Worm (Caenorhabditis elegans) whole organism, young adult: ENCODE data around the gene T27E4.7.
A peak's percentile ranks its signal among the peaks of the same experiment; 100 is the strongest.

Source experiments
- B0261.1 ChIP-seq: sonication (generic microtip); optimal IDR thresholded peaks from 2 replicates; lab custom pipeline; 2016; ENCODE audit warnings: mild to moderate bottlenecking, missing genetic modification characterization, moderate library complexity, missing compliant biosample characterization
- B0336.3 ChIP-seq: fragments of 200-800 bp; sonication (Bioruptor generic); IDR thresholded peaks from 2 replicates; pipeline ENCODE4 v1.3.6; 2022; ENCODE audit warnings: missing genetic modification characterization, missing compliant biosample characterization
- C17E4.6 ChIP-seq: fragments of 200-800 bp; sonication (Bioruptor generic); IDR thresholded peaks from 2 replicates; pipeline ENCODE4 v1.3.6; 2022; ENCODE audit warnings: missing genetic modification reagents, missing genetic modification characterization, missing compliant biosample characterization
- D2030.7 ChIP-seq: fragments of 200-800 bp; sonication (Bioruptor generic); IDR thresholded peaks from 2 replicates; pipeline ENCODE4 v1.3.6; 2022; ENCODE audit warnings: missing genetic modification reagents, missing genetic modification characterization, missing compliant biosample characterization
- F49E8.2 ChIP-seq: sonication (generic microtip); optimal IDR thresholded peaks from 3 replicates; lab custom pipeline; 2017; ENCODE audit warnings: missing genetic modification characterization, mild to moderate bottlenecking, missing compliant biosample characterization, antibody characterized with exemption, moderate library complexity; ENCODE audit not compliant: insufficient read depth
- F57C9.4 ChIP-seq: sonication (generic microtip); optimal IDR thresholded peaks from 2 replicates; lab custom pipeline; 2017; ENCODE audit warnings: mild to moderate bottlenecking, missing genetic modification characterization, missing compliant biosample characterization
- T07F8.4 ChIP-seq: sonication (generic microtip); optimal IDR thresholded peaks from 2 replicates; lab custom pipeline; 2016; ENCODE audit warnings: mild to moderate bottlenecking, missing genetic modification characterization, moderate library complexity, missing compliant biosample characterization
- Y53F4B.3 ChIP-seq: fragments of 200-800 bp; sonication (Bioruptor generic); IDR thresholded peaks from 2 replicates; pipeline ENCODE4 v1.3.6; 2022; ENCODE audit warnings: missing genetic modification reagents, missing genetic modification characterization, missing compliant biosample characterization
- akir-1 ChIP-seq: fragments of 200-800 bp; sonication (Bioruptor generic); optimal IDR thresholded peaks from 2 replicates; lab custom pipeline; 2018; ENCODE audit warnings: mild to moderate bottlenecking, missing genetic modification characterization, moderate library complexity, missing compliant biosample characterization
- athp-1 ChIP-seq: sonication (generic microtip); optimal IDR thresholded peaks from 2 replicates; lab custom pipeline; 2017; ENCODE audit warnings: mild to moderate bottlenecking, missing genetic modification characterization, missing compliant biosample characterization
- attf-5 ChIP-seq: fragments of 200-800 bp; sonication (Bioruptor generic); optimal IDR thresholded peaks from 2 replicates; lab custom pipeline; 2018; ENCODE audit warnings: mild to moderate bottlenecking, missing genetic modification characterization, missing compliant biosample characterization
- attf-6 ChIP-seq: fragments of 200-800 bp; sonication (Bioruptor generic); IDR thresholded peaks from 2 replicates; pipeline ENCODE4 v1.3.6; 2022; ENCODE audit warnings: missing genetic modification reagents, missing genetic modification characterization, missing compliant biosample characterization
- bed-1 ChIP-seq: fragments of 200-800 bp; sonication (Bioruptor generic); IDR thresholded peaks from 2 replicates; pipeline ENCODE4 v1.3.6; 2022; ENCODE audit warnings: missing genetic modification reagents, missing genetic modification characterization, missing compliant biosample characterization
- bed-2 ChIP-seq: fragments of 200-800 bp; sonication (Bioruptor generic); IDR thresholded peaks from 2 replicates; pipeline ENCODE4 v1.3.6; 2022; ENCODE audit warnings: missing genetic modification reagents, missing genetic modification characterization, missing compliant biosample characterization
- cebp-1 ChIP-seq, 2 experiments: fragments of 200-800 bp in 1 of 2; sonication (Bioruptor generic) in 1 of 2; sonication (generic microtip) in 1 of 2; IDR thresholded peaks in 1 of 2; optimal IDR thresholded peaks in 1 of 2; 2 replicates each; pipeline versions ENCODE4 v1.3.6 to Lab custom; 2017 to 2022; ENCODE audit warnings: missing compliant biosample characterization in 2 of 2, missing genetic modification characterization in 2 of 2, mild to moderate bottlenecking in 1 of 2, missing genetic modification reagents in 1 of 2, moderate library complexity in 1 of 2
- cebp-2 ChIP-seq: fragments of 200-800 bp; sonication (Bioruptor generic); IDR thresholded peaks from 2 replicates; pipeline ENCODE4 v1.3.6; 2022; ENCODE audit warnings: missing genetic modification characterization, missing compliant biosample characterization
- ceh-58 ChIP-seq: fragments of 200-800 bp; sonication (Bioruptor generic); IDR thresholded peaks from 2 replicates; pipeline ENCODE4 v1.3.6; 2022; ENCODE audit warnings: missing genetic modification characterization, missing compliant biosample characterization
- ceh-79 ChIP-seq: sonication (generic microtip); optimal IDR thresholded peaks from 2 replicates; lab custom pipeline; 2017; ENCODE audit warnings: mild to moderate bottlenecking, missing genetic modification characterization, missing compliant biosample characterization
- chd-7 ChIP-seq: sonication (generic microtip); optimal IDR thresholded peaks from 2 replicates; lab custom pipeline; 2016; ENCODE audit warnings: mild to moderate bottlenecking, missing genetic modification characterization, moderate library complexity, missing compliant biosample characterization
- die-1 ChIP-seq: sonication (generic microtip); optimal IDR thresholded peaks from 2 replicates; lab custom pipeline; 2016; ENCODE audit warnings: missing genotype, mild to moderate bottlenecking, missing genetic modification characterization, missing compliant biosample characterization
- dox-1 ChIP-seq: fragments of 200-800 bp; sonication (Bioruptor generic); IDR thresholded peaks from 2 replicates; pipeline ENCODE4 v1.3.6; 2022; ENCODE audit warnings: missing genetic modification reagents, missing genetic modification characterization, missing compliant biosample characterization
- egl-18 ChIP-seq: fragments of 200-800 bp; sonication (Bioruptor generic); IDR thresholded peaks from 2 replicates; pipeline ENCODE4 v1.3.6; 2022; ENCODE audit warnings: missing genetic modification reagents, missing genetic modification characterization, missing compliant biosample characterization
- ekl-4 ChIP-seq: fragments of 200-800 bp; sonication (Bioruptor generic); IDR thresholded peaks from 2 replicates; pipeline ENCODE4 v1.3.6; 2022; ENCODE audit warnings: missing genetic modification reagents, missing genetic modification characterization, missing compliant biosample characterization
- ets-4 ChIP-seq: fragments of 200-800 bp; sonication (Bioruptor generic); optimal IDR thresholded peaks from 2 replicates; lab custom pipeline; 2018; ENCODE audit warnings: mild to moderate bottlenecking, missing genetic modification characterization, missing compliant biosample characterization
- gei-17 ChIP-seq: fragments of 200-800 bp; sonication (Bioruptor generic); optimal IDR thresholded peaks from 2 replicates; lab custom pipeline; 2018; ENCODE audit warnings: mild to moderate bottlenecking, missing genetic modification characterization, missing compliant biosample characterization
- him-1 ChIP-seq: sonication (generic microtip); optimal IDR thresholded peaks from 2 replicates; lab custom pipeline; 2016; ENCODE audit warnings: missing genotype, missing genetic modification reagents, missing genetic modification characterization, missing compliant biosample characterization
- hmg-1.2 ChIP-seq: fragments of 200-800 bp; sonication (Bioruptor generic); IDR thresholded peaks from 2 replicates; pipeline ENCODE4 v1.3.6; 2022; ENCODE audit warnings: missing genetic modification reagents, missing genetic modification characterization, missing compliant biosample characterization
- hmg-20 ChIP-seq: fragments of 200-800 bp; sonication (Bioruptor generic); IDR thresholded peaks from 2 replicates; pipeline ENCODE4 v1.3.6; 2022; ENCODE audit warnings: missing genetic modification reagents, missing genetic modification characterization, missing compliant biosample characterization
- let-607 ChIP-seq, 2 experiments: fragments of 200-800 bp in 1 of 2; sonication (Bioruptor generic) in 1 of 2; sonication (generic microtip) in 1 of 2; optimal IDR thresholded peaks; 2 replicates each; lab custom pipeline; 2016 to 2018; ENCODE audit warnings: mild to moderate bottlenecking in 2 of 2, missing compliant biosample characterization in 2 of 2, missing genetic modification characterization in 2 of 2, moderate library complexity in 2 of 2, missing genotype in 1 of 2
- lin-26 ChIP-seq: fragments of 200-800 bp; sonication (Bioruptor generic); IDR thresholded peaks from 2 replicates; pipeline ENCODE4 v1.3.6; 2022; ENCODE audit warnings: missing genetic modification reagents, missing genetic modification characterization, missing compliant biosample characterization
- lin-35 ChIP-seq, 3 experiments: fragments of 150-350 bp in 2 of 3; sonication (generic microtip) in 1 of 3; optimal IDR thresholded peaks; 2 replicates each; lab custom pipeline; 2014 to 2018; ENCODE audit warnings: missing biosample characterization in 3 of 3, missing genetic modification characterization in 3 of 3, missing genetic modification reagents in 3 of 3
- lin-54 ChIP-seq: fragments of 200-800 bp; sonication (Bioruptor generic); optimal IDR thresholded peaks from 2 replicates; lab custom pipeline; 2018; ENCODE audit warnings: mild to moderate bottlenecking, missing genetic modification characterization, missing compliant biosample characterization
- lsy-27 ChIP-seq: sonication (generic microtip); optimal IDR thresholded peaks from 2 replicates; lab custom pipeline; 2017; ENCODE audit warnings: missing genetic modification characterization, mild to moderate bottlenecking, missing compliant biosample characterization, antibody characterized with exemption, missing genotype, borderline replicate concordance; ENCODE audit not compliant: insufficient read depth
- madf-6 ChIP-seq: fragments of 200-800 bp; sonication (Bioruptor generic); IDR thresholded peaks from 2 replicates; pipeline ENCODE4 v1.3.6; 2022; ENCODE audit warnings: missing genetic modification reagents, missing genetic modification characterization, missing compliant biosample characterization
- madf-8 ChIP-seq: fragments of 200-800 bp; sonication (Bioruptor generic); conservative IDR thresholded peaks from 2 replicates; pipeline ENCODE4 v1.3.6; 2022; ENCODE audit warnings: missing genetic modification reagents, missing genetic modification characterization, missing compliant biosample characterization
- mes-4 ChIP-seq: sonication (generic microtip); optimal IDR thresholded peaks from 2 replicates; lab custom pipeline; 2016; ENCODE audit warnings: missing genotype, missing genetic modification characterization, missing compliant biosample characterization
- nhr-179 ChIP-seq: sonication (generic microtip); optimal IDR thresholded peaks from 2 replicates; lab custom pipeline; 2016; ENCODE audit warnings: mild to moderate bottlenecking, missing genetic modification characterization, missing compliant biosample characterization
- nhr-90 ChIP-seq: sonication (generic microtip); optimal IDR thresholded peaks from 2 replicates; lab custom pipeline; 2016; ENCODE audit warnings: missing genotype, mild to moderate bottlenecking, missing genetic modification characterization, missing compliant biosample characterization
- rpc-1 ChIP-seq, 2 experiments: fragments of 150-350 bp in 1 of 2; sonication (generic microtip) in 1 of 2; optimal IDR thresholded peaks; 2 replicates each; lab custom pipeline; 2014 to 2018; ENCODE audit warnings: missing biosample characterization in 1 of 2, missing genetic modification characterization in 1 of 2, missing genetic modification reagents in 1 of 2, missing genotype in 1 of 2
- sdz-38 ChIP-seq: sonication (generic microtip); optimal IDR thresholded peaks from 2 replicates; lab custom pipeline; 2016; ENCODE audit warnings: missing genotype, missing genetic modification characterization, missing compliant biosample characterization
- tbx-9 ChIP-seq: sonication (generic microtip); optimal IDR thresholded peaks from 2 replicates; lab custom pipeline; 2016; ENCODE audit warnings: borderline replicate concordance, missing genetic modification characterization, inconsistent platforms, missing compliant biosample characterization
- tlf-1 ChIP-seq: fragments of 200-800 bp; sonication (Bioruptor generic); optimal IDR thresholded peaks from 2 replicates; lab custom pipeline; 2018; ENCODE audit warnings: mild to moderate bottlenecking, missing genetic modification characterization, missing compliant biosample characterization
- unc-62 ChIP-seq: fragments of 150-350 bp; optimal IDR thresholded peaks from 2 replicates; lab custom pipeline; 2014; ENCODE audit warnings: missing biosample characterization, missing genetic modification reagents, missing genetic modification characterization
- ztf-18 ChIP-seq: sonication (generic microtip); optimal IDR thresholded peaks from 2 replicates; lab custom pipeline; 2016; ENCODE audit warnings: missing genotype, mild to moderate bottlenecking, missing genetic modification characterization, missing compliant biosample characterization
- ztf-25 ChIP-seq: fragments of 200-800 bp; sonication (Bioruptor generic); IDR thresholded peaks from 2 replicates; pipeline ENCODE4 v1.3.6; 2022; ENCODE audit warnings: missing genetic modification reagents, missing genetic modification characterization, missing compliant biosample characterization
- ztf-3 ChIP-seq: fragments of 200-800 bp; sonication (Bioruptor generic); optimal IDR thresholded peaks from 2 replicates; lab custom pipeline; 2018; ENCODE audit warnings: mild to moderate bottlenecking, missing genetic modification characterization, missing compliant biosample characterization
- ztf-6 ChIP-seq: fragments of 200-800 bp; sonication (Bioruptor generic); IDR thresholded peaks from 2 replicates; pipeline ENCODE4 v1.3.6; 2022; ENCODE audit warnings: missing genetic modification reagents, missing genetic modification characterization, missing compliant biosample characterization

The T27E4.7 gene

ce11 chrV:9078815-9079525, 2.8 kb upstream of the T27E4.7 start:
- TF ChIP-seq B0336.3 (0 out of 2 replicates have a peak, but pooled peaks have one; percentile 22), ztf-25 (no peak), D2030.7 (GFP tag; lab: Robert Waterston, UW) (no peak), ets-4 (no peak), rpc-1 (optimal IDR thresholded peaks at IDR 0.05; lab: Kevin White, UChicago) (no peak), rpc-1 (tag; optimal IDR thresholded peaks at IDR 0.05; lab: Kevin White, UChicago) (no peak), let-607 (tag; optimal IDR thresholded peaks at IDR 0.05; lab: Kevin White, UChicago) (peak in 1 of 2 experiments; percentile 31), him-1 (tag; lab: Kevin White, UChicago) (no peak), chd-7 (tag; lab: Kevin White, UChicago) (no peak), ztf-6 (GFP tag; lab: Robert Waterston, UW) (no peak), nhr-179 (tag; lab: Kevin White, UChicago) (no peak), tbx-9 (tag; lab: Kevin White, UChicago) (no peak), lsy-27 (tag; lab: Kevin White, UChicago) (no peak), attf-5 (GFP tag; lab: Kevin White, UChicago) (peak; percentile 29), unc-62 (GFP tag; lab: Kevin White, UChicago) (peak; percentile 19), ekl-4 (GFP tag; lab: Robert Waterston, UW) (no peak), attf-6 (no peak), dox-1 (peak; percentile 49; the same call in 1 of the 2 replicates), madf-8 (no peak), die-1 (tag; lab: Kevin White, UChicago) (no peak), lin-54 (GFP tag; lab: Kevin White, UChicago) (no peak), bed-2 (GFP tag; lab: Robert Waterston, UW) (no peak), madf-6 (GFP tag; lab: Robert Waterston, UW) (no peak), athp-1 (tag; lab: Kevin White, UChicago) (no peak), ceh-79 (tag; lab: Kevin White, UChicago) (no peak), nhr-90 (tag; lab: Kevin White, UChicago) (peak; percentile 61), bed-1 (GFP tag; lab: Robert Waterston, UW) (no peak), cebp-1 (GFP tag; IDR thresholded peaks at IDR 0.05; lab: Robert Waterston, UW) (no peak), cebp-1 (tag; optimal IDR thresholded peaks at IDR 0.05; lab: Kevin White, UChicago) (peak; percentile 63), sdz-38 (tag; lab: Kevin White, UChicago) (no peak), egl-18 (GFP tag; lab: Robert Waterston, UW) (no peak), ceh-58 (no peak), akir-1 (GFP tag; lab: Kevin White, UChicago) (no peak), lin-35 (GFP tag; optimal IDR thresholded peaks at IDR 0.05; lab: Kevin White, UChicago) (no peak), mes-4 (tag; lab: Kevin White, UChicago) (no peak), tlf-1 (GFP tag; lab: Kevin White, UChicago) (no peak), ztf-3 (GFP tag; lab: Kevin White, UChicago) (no peak), hmg-1.2 (GFP tag; lab: Robert Waterston, UW) (no peak), gei-17 (GFP tag; lab: Kevin White, UChicago) (no peak), Y53F4B.3 (GFP tag; lab: Robert Waterston, UW) (no peak), cebp-2 (no peak), ztf-18 (tag; lab: Kevin White, UChicago) (no peak), C17E4.6 (GFP tag; lab: Robert Waterston, UW) (no peak), T07F8.4 (tag; lab: Kevin White, UChicago) (no peak), hmg-20 (no peak), lin-26 (GFP tag; lab: Robert Waterston, UW) (no peak), B0261.1 (no peak), F57C9.4 (tag; lab: Kevin White, UChicago) (no peak), F49E8.2 (tag; lab: Kevin White, UChicago) (no peak)
